Worm (Caenorhabditis elegans): ENCODE data around the gene cdh-7.
A peak's percentile ranks its signal among the peaks of the same experiment; 100 is the strongest.

cdh-7 gene

DNA sequence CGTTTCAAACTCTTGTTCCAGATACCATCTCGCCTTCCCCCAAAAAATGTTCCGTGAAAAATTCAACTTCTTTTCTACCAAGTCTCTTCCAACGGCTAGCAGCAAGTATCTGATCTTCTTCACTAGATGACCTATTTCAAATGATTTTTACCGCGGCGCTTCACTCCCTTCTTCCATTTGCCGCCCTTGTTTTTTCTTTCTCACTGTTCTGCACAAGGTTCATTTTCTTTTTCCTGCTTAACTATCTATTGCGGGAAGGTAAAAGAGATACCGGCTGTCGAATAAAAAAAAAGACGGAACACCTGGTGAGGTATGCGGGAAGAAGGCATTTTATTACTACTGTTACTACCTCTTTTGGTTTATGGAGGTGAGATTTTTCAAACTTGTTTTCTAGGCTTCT lies at the start of gene cdh-7:
Gene cdh-7, plus strand, starts transcription at position 214 of the 400 bp plus-strand sequence.
- TF ChIP-seq tbx-9 (tag; optimal IDR thresholded peaks at IDR 0.05; ENCODE audit: borderline replicate concordance) (no peak), F33H1.4 (GFP tag; IDR thresholded peaks at IDR 0.05) (no peak), somi-1 (GFP tag; optimal IDR thresholded peaks at IDR 0.05) (no peak), egl-18 (GFP tag; IDR thresholded peaks at IDR 0.05) (no peak), Y95B8A.8 (GFP tag; IDR thresholded peaks at IDR 0.05) (no peak), B0261.1 (tag; optimal IDR thresholded peaks at IDR 0.05) (no peak)

- TF ChIP-seq mcd-1 (GFP tag; IDR thresholded peaks at IDR 0.05) (peak; percentile 86), let-526 (GFP tag; IDR thresholded peaks at IDR 0.05) (peak; percentile 81; the same call in 1 of the 2 replicates), egl-18 (GFP tag; IDR thresholded peaks at IDR 0.05) (0 out of 2 replicates have a peak, but pooled peaks have one; percentile 38), B0336.3 (GFP tag; IDR thresholded peaks at IDR 0.05) (peak; percentile 46; the same call in 1 of the 2 replicates), ceh-27 (GFP tag; optimal IDR thresholded peaks at IDR 0.05) (peak; percentile 93), nhr-90 (tag; optimal IDR thresholded peaks at IDR 0.05) (no peak), efl-1 (GFP tag; optimal IDR thresholded peaks at IDR 0.05) (peak; percentile 81), atf-7 (tag; optimal IDR thresholded peaks at IDR 0.05) (no peak), tlf-1 (GFP tag; optimal IDR thresholded peaks at IDR 0.05) (peak; percentile 35), ztf-18 (tag; optimal IDR thresholded peaks at IDR 0.05) (peak; percentile 44), nhr-120 (GFP tag; IDR thresholded peaks at IDR 0.05) (no peak), him-1 (tag; optimal IDR thresholded peaks at IDR 0.05) (no peak), lsy-27 (tag; optimal IDR thresholded peaks at IDR 0.05; ENCODE audit: borderline replicate concordance, insufficient read depth) (no peak), nfyb-1 (GFP tag; IDR thresholded peaks at IDR 0.05) (peak; percentile 70; the same call in 1 of the 2 replicates), ekl-4 (GFP tag; IDR thresholded peaks at IDR 0.05) (peak; percentile 83), C06A6.2 (GFP tag; conservative IDR thresholded peaks at IDR 0.05) (peak; percentile 69), snpc-4 (GFP tag; optimal IDR thresholded peaks at IDR 0.05) (peak; percentile 45), snpc-4 (tag; optimal IDR thresholded peaks at IDR 0.05) (peak; percentile 13 to 86 (median 84)), lin-54 (GFP tag; optimal IDR thresholded peaks at IDR 0.05) (peak; percentile 95), F33H1.4 (GFP tag; IDR thresholded peaks at IDR 0.05) (peak; percentile 65), cebp-1 (GFP tag; IDR thresholded peaks at IDR 0.05) (0 out of 2 replicates have a peak, but pooled peaks have one; percentile 44), cebp-1 (tag; optimal IDR thresholded peaks at IDR 0.05) (peak; percentile 82), rcor-1 (GFP tag; IDR thresholded peaks at IDR 0.05) (peak; percentile 86), attf-5 (GFP tag; optimal IDR thresholded peaks at IDR 0.05) (peak; percentile 95), gei-17 (GFP tag; optimal IDR thresholded peaks at IDR 0.05) (peak; percentile 15), ztf-25 (GFP tag; IDR thresholded peaks at IDR 0.05) (0 out of 2 replicates have a peak, but pooled peaks have one; percentile 5), Y67H2A.10 (GFP tag; conservative IDR thresholded peaks at IDR 0.05) (0 out of 2 replicates have a peak, but pooled peaks have one; percentile 30), zfh-2 (GFP tag; conservative IDR thresholded peaks at IDR 0.05) (no peak; the same call in 1 of the 2 replicates), F52B5.7 (tag; optimal IDR thresholded peaks at IDR 0.05) (no peak), ztf-22 (GFP tag; optimal IDR thresholded peaks at IDR 0.05) (no peak), akir-1 (GFP tag; optimal IDR thresholded peaks at IDR 0.05) (no peak), K11D2.4 (GFP tag; IDR thresholded peaks at IDR 0.05) (0 out of 2 replicates have a peak, but pooled peaks have one; percentile 61), Y95B8A.8 (GFP tag; IDR thresholded peaks at IDR 0.05) (0 out of 2 replicates have a peak, but pooled peaks have one; percentile 37), nhr-80 (tag; optimal IDR thresholded peaks at IDR 0.05) (peak; percentile 40), lin-35 (GFP tag; optimal IDR thresholded peaks at IDR 0.05) (peak in 2 of 3 experiments; percentile 17 to 91), ZK185.1 (tag; optimal IDR thresholded peaks at IDR 0.05; ENCODE audit: poor library complexity, severe bottlenecking) (no peak), snpc-1.1 (tag; optimal IDR thresholded peaks at IDR 0.05; ENCODE audit: insufficient read depth) (peak; percentile 38), athp-1 (tag; optimal IDR thresholded peaks at IDR 0.05) (peak; percentile 88), madf-3 (GFP tag; IDR thresholded peaks at IDR 0.05) (peak; percentile 64; the same call in 1 of the 2 replicates), F39B2.1 (GFP tag; IDR thresholded peaks at IDR 0.05) (no peak), lsl-1 (GFP tag; optimal IDR thresholded peaks at IDR 0.05) (peak; percentile 54), bed-1 (GFP tag; IDR thresholded peaks at IDR 0.05) (no peak)
Measured at ce11 chrII:14794935-14795454, 48.0 kb upstream of the cdh-7 start, which contains the start of gene eif-3.B. eif-3.B (plus strand) TSS chrII:14795404.
